Worm (Caenorhabditis elegans): Measurements from ENCODE around the gene H12D21.11.

H12D21.11 gene

ce11 chrV:14955676-14956075 is 40.0 kb downstream of the H12D21.11 start, which contains the start of gene F02D8.9:
Gene F02D8.9 (minus strand): TSS chrV:14955776.
- TF ChIP-seq hnd-1 (tag; optimal IDR thresholded peaks at IDR 0.05) (no peak), ceh-36 (tag; optimal IDR thresholded peaks at IDR 0.05) (no peak), pes-1 (GFP tag; IDR thresholded peaks at IDR 0.05) (no peak), B0310.2 (tag; optimal IDR thresholded peaks at IDR 0.05) (no peak), hmg-4 (GFP tag; optimal IDR thresholded peaks at IDR 0.05) (no peak), tbx-11 (GFP tag; IDR thresholded peaks at IDR 0.05) (no peak), sea-1 (GFP tag; conservative IDR thresholded peaks at IDR 0.05) (no peak), hmbx-1 (tag; optimal IDR thresholded peaks at IDR 0.05) (no peak)
